Worm (Caenorhabditis elegans) whole organism, L4/young adult: ENCODE measurements around the gene acdh-13.

Experiments
- W03F9.2 ChIP-seq: fragments of 150-350 bp; optimal IDR thresholded peaks from 2 replicates; lab custom pipeline; 2014; ENCODE audit warnings: missing biosample characterization, missing genetic modification characterization
- him-1 ChIP-seq: sonication (generic microtip); optimal IDR thresholded peaks from 2 replicates; lab custom pipeline; 2016; ENCODE audit warnings: missing genotype, missing genetic modification reagents, missing genetic modification characterization, missing compliant biosample characterization

DNA sequence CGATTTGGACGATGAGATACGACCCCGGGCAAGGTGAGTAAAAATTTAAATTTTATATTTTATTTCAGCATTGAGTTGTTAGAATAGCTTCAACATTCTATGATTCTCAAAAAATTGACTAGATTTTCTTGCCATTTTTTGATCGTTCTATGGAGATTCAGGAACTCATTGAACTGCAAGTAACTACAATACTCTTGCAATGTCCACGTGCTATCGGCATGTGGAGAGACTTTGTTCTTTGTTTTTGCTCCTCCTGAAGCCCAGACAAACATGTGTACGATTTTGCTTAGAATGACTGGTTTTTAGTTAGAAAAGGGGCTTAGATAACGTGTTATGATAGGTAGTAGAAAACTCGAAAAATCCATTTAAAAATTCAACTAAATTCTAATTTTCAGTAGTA lies 37.3 kb upstream of the acdh-13 start:
- TF ChIP-seq him-1 (tag; lab: Kevin White, UChicago) = no peak
- no peak for TF ChIP-seq W03F9.2
